Worm (Caenorhabditis elegans): ENCODE data around the gene M01H9.5.

Gene M01H9.5

DNA sequence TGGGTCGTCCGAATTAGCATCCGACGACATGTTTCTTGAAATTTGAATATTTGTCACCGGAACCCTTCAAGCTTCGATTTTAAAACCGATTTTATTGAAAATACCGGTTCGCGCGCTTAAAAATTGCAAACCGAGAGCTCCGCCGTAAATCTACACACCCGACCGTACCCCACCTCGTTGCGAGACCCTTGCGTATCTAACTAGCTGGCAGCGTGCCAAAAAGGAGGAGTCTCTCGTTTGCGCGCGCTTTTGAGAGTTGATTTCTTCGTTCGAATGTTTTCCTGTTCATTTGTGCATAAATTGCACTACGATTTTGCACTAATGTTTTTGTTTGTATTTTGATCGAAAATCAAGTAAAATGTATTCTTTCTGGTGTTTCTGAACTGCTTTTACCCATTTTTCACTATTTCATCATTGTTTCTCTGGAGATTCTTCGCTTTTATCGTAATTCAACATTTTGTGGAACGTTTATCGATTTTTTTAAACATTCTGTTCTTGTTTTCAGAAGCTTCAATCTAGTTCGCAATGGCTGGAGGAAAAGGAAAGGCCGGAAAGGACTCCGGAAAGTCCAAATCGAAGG lies 19.5 kb upstream of the M01H9.5 start, which contains the start of the genes wapl-1 and htz-1 (continued):
- no peak for TF ChIP-seq elt-4 (tag; optimal IDR thresholded peaks at IDR 0.05)
- no peak for TF ChIP-seq nhr-11 (tag; optimal IDR thresholded peaks at IDR 0.05)
- TF ChIP-seq gmeb-2 (tag; optimal IDR thresholded peaks at IDR 0.05) = no peak
- no peak for TF ChIP-seq unc-3 (GFP tag; conservative IDR thresholded peaks at IDR 0.05)
- peak; percentile 53 for TF ChIP-seq unc-3 (tag; optimal IDR thresholded peaks at IDR 0.05)
- TF ChIP-seq fax-1 (tag; optimal IDR thresholded peaks at IDR 0.05) = peak; percentile 24
- TF ChIP-seq zip-5 (tag; optimal IDR thresholded peaks at IDR 0.05) = no peak
- TF ChIP-seq ttx-3 (tag; optimal IDR thresholded peaks at IDR 0.05) = no peak
- peak; percentile 59 for TF ChIP-seq ceh-34 (tag; optimal IDR thresholded peaks at IDR 0.05)
- TF ChIP-seq ceh-9 (tag; optimal IDR thresholded peaks at IDR 0.05) = no peak
- TF ChIP-seq pag-3 (tag; optimal IDR thresholded peaks at IDR 0.05; ENCODE audit: borderline replicate concordance) = no peak
- TF ChIP-seq K09A11.1 (tag; optimal IDR thresholded peaks at IDR 0.05; ENCODE audit: insufficient read depth) = peak; percentile 11
- TF ChIP-seq ceh-19 (GFP tag; optimal IDR thresholded peaks at IDR 0.05) = no peak
- no peak for TF ChIP-seq npax-4 (tag; optimal IDR thresholded peaks at IDR 0.05)
- no peak for TF ChIP-seq C08G9.2 (tag; optimal IDR thresholded peaks at IDR 0.05)
- no peak for TF ChIP-seq ama-1 (optimal IDR thresholded peaks at IDR 0.05)
- no peak for TF ChIP-seq C38D4.7 (GFP tag; optimal IDR thresholded peaks at IDR 0.05)
- peak; percentile 48 for TF ChIP-seq madf-2 (tag; optimal IDR thresholded peaks at IDR 0.05)
- TF ChIP-seq unc-55 (GFP tag; optimal IDR thresholded peaks at IDR 0.05) = peak; percentile 69
- TF ChIP-seq syd-9 (tag; optimal IDR thresholded peaks at IDR 0.05) = peak; percentile 15
- TF ChIP-seq ceh-14 (tag; optimal IDR thresholded peaks at IDR 0.05) = peak; percentile 58
- TF ChIP-seq tbx-7 (tag; optimal IDR thresholded peaks at IDR 0.05) = no peak
- peak; percentile 14 for TF ChIP-seq ceh-22 (tag; optimal IDR thresholded peaks at IDR 0.05)
- no peak for TF ChIP-seq ceh-6 (GFP tag; optimal IDR thresholded peaks at IDR 0.05)
- TF ChIP-seq lin-11 (tag; optimal IDR thresholded peaks at IDR 0.05) = no peak
- TF ChIP-seq F13H6.1 (tag; optimal IDR thresholded peaks at IDR 0.05) = no peak
- TF ChIP-seq lim-6 (tag; optimal IDR thresholded peaks at IDR 0.05) = no peak
- TF ChIP-seq sdc-2 (tag; optimal IDR thresholded peaks at IDR 0.05) = no peak
- TF ChIP-seq ztf-16 (tag; optimal IDR thresholded peaks at IDR 0.05) = peak; percentile 19
- no peak for TF ChIP-seq hlh-15 (tag; optimal IDR thresholded peaks at IDR 0.05)
- peak; percentile 61 for TF ChIP-seq pax-1 (tag; optimal IDR thresholded peaks at IDR 0.05)
- peak; percentile 24 for TF ChIP-seq eyg-1 (tag; optimal IDR thresholded peaks at IDR 0.05)
- peak; percentile 69 for TF ChIP-seq ref-2 (tag; optimal IDR thresholded peaks at IDR 0.05)
- no peak for TF ChIP-seq ahr-1 (tag; optimal IDR thresholded peaks at IDR 0.05)
- peak; percentile 51 for TF ChIP-seq elt-2 (tag; optimal IDR thresholded peaks at IDR 0.05)
- TF ChIP-seq che-1 (tag; optimal IDR thresholded peaks at IDR 0.05) = no peak
- peak; percentile 71 for TF ChIP-seq tbx-2 (tag; optimal IDR thresholded peaks at IDR 0.05)
- peak; percentile 95 for TF ChIP-seq nfya-1 (tag; optimal IDR thresholded peaks at IDR 0.05)
- no peak for TF ChIP-seq ceh-24 (tag; optimal IDR thresholded peaks at IDR 0.05)
- no peak for TF ChIP-seq ceh-45 (GFP tag; IDR thresholded peaks at IDR 0.05)
- no peak for TF ChIP-seq T23F11.4 (GFP tag; optimal IDR thresholded peaks at IDR 0.05)
- no peak for TF ChIP-seq odd-2 (tag; optimal IDR thresholded peaks at IDR 0.05)
- TF ChIP-seq pat-9 (tag; optimal IDR thresholded peaks at IDR 0.05) = no peak
- peak; percentile 67 for TF ChIP-seq ceh-31 (tag; optimal IDR thresholded peaks at IDR 0.05)
- TF ChIP-seq fkh-10 (GFP tag; optimal IDR thresholded peaks at IDR 0.05) = no peak
- no peak for TF ChIP-seq pha-2 (tag; optimal IDR thresholded peaks at IDR 0.05)
- TF ChIP-seq ceh-18 (tag; optimal IDR thresholded peaks at IDR 0.05) = peak; percentile 74

All from whole organism, late embryonic.